Worm (Caenorhabditis elegans): Measurements from ENCODE around the gene samt-1.

ce11 chrIV:2885260-2885659 is 45.9 kb upstream of the samt-1 start:
- no peak for TF ChIP-seq W03F9.2 (tag; optimal IDR thresholded peaks at IDR 0.05)
- no peak for TF ChIP-seq him-1 (tag; optimal IDR thresholded peaks at IDR 0.05)

All from whole organism, L4/young adult.